Worm (Caenorhabditis elegans): Measurements from ENCODE around the gene hpo-26.

DNA sequence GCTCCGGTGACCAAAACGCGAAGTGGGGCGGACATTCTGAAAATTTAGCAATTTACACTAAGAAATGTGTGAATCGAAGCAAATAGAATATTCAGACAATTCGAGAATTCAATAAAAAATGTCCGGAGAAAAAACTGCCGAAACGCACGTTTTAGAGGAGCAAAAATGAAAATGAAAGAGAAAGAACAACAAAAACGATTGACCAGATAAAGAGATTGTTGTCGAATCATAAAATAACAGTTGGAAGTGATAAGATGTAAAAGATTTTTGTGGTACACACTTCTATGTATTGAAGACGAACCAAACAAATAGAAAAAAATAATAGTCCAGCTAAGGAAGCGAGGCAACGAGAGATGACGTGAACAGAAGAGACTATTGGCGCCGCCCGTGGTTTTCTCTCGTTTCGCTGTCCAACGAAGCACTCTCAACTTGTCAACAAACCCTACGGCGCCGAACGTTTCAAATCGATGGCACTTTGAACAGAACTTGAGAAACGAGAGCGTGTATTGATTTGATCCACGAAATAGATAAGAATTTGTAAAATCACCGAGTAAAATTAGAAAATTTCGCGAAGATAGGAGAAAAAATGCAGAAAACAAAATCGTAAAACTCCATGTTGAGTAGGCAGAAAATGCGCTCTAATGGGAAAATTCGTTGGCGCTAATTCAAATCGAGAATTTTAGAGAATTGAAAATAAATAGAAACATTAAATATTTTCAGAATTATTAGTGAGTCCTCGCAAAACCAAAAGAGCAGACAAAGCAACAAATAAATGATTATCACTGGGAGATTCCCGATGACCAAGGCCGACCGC is 16.2 kb downstream of the hpo-26 start, which contains the start of gene mdh-1:
- TF ChIP-seq egl-27 (tag; optimal IDR thresholded peaks at IDR 0.05): no peak
- no peak for TF ChIP-seq R02D3.7 (tag; optimal IDR thresholded peaks at IDR 0.05)
- no peak for TF ChIP-seq fkh-10 (GFP tag; optimal IDR thresholded peaks at IDR 0.05)
- no peak for TF ChIP-seq zag-1 (tag; optimal IDR thresholded peaks at IDR 0.05)
- TF ChIP-seq unc-62 (GFP tag; optimal IDR thresholded peaks at IDR 0.05): no peak
- TF ChIP-seq elt-3 (tag; optimal IDR thresholded peaks at IDR 0.05): no peak
- TF ChIP-seq ama-1 (optimal IDR thresholded peaks at IDR 0.05): no peak
- peak; percentile 70 for TF ChIP-seq pha-4 (tag; optimal IDR thresholded peaks at IDR 0.05)
- TF ChIP-seq nfya-1 (tag; optimal IDR thresholded peaks at IDR 0.05; ENCODE audit: insufficient read depth): peak; percentile 10
- TF ChIP-seq eor-1 (tag; optimal IDR thresholded peaks at IDR 0.05): no peak
